Fruit fly (Drosophila melanogaster) whole organism, embryonic: ENCODE measurements around the gene CG10019.

Experiments
- Adf1 ChIP-seq: fragments of 200-800 bp; sonication (Bioruptor generic); IDR thresholded peaks from 2 replicates; pipeline ENCODE4 v1.3.6; 2022; ENCODE audit warnings: missing biosample characterization, missing genetic modification characterization
- Aef1 ChIP-seq: fragments of 200-800 bp; sonication (Bioruptor generic); IDR thresholded peaks from 3 replicates; pipeline ENCODE4 v1.3.6; 2022; ENCODE audit warnings: missing biosample characterization, missing genetic modification characterization
- Atf6 ChIP-seq: fragments of 200-800 bp; sonication (Bioruptor generic); IDR thresholded peaks from 2 replicates; pipeline ENCODE4 v1.3.6; 2022; ENCODE audit warnings: missing biosample characterization, missing genetic modification characterization
- Awh ChIP-seq: fragments of 200-800 bp; sonication (Bioruptor generic); IDR thresholded peaks from 2 replicates; pipeline ENCODE4, ENCODE4 v1.3.6; 2022; ENCODE audit warnings: missing biosample characterization, missing genetic modification characterization
- Bgb ChIP-seq: fragments of 200-800 bp; sonication (Bioruptor generic); IDR thresholded peaks from 2 replicates; pipeline ENCODE4 v1.3.6; 2022; ENCODE audit warnings: missing biosample characterization, missing genetic modification characterization; ENCODE audit not compliant: partially characterized antibody
- CG10462 ChIP-seq: fragments of 200-800 bp; sonication (Bioruptor generic); optimal IDR thresholded peaks from 2 replicates; lab custom pipeline; 2016; ENCODE audit warnings: missing biosample characterization, missing genetic modification characterization
- CG11398 ChIP-seq: fragments of 200-800 bp; sonication (Bioruptor generic); optimal IDR thresholded peaks from 2 replicates; lab custom pipeline; 2016; ENCODE audit warnings: missing biosample characterization, missing genetic modification characterization
- CG11695 ChIP-seq: fragments of 200-800 bp; sonication (Bioruptor generic); IDR thresholded peaks from 3 replicates; pipeline ENCODE4 v1.3.6; 2022; ENCODE audit warnings: missing biosample characterization, missing genetic modification characterization
- CG12659 ChIP-seq: fragments of 200-800 bp; sonication (Bioruptor generic); optimal IDR thresholded peaks from 3 replicates; lab custom pipeline; 2017; ENCODE audit warnings: mild to moderate bottlenecking, missing biosample characterization, missing genetic modification reagents, missing genetic modification characterization
- CG12769 ChIP-seq: fragments of 200-800 bp; sonication (Bioruptor generic); optimal IDR thresholded peaks from 2 replicates; lab custom pipeline; 2019; ENCODE audit warnings: missing biosample characterization, mild to moderate bottlenecking, missing genetic modification characterization, moderate library complexity
- CG14860 ChIP-seq: fragments of 200-800 bp; sonication (Bioruptor generic); IDR thresholded peaks from 3 replicates; pipeline ENCODE4 v1.3.6; 2022; ENCODE audit warnings: missing biosample characterization, missing genetic modification characterization; ENCODE audit not compliant: partially characterized antibody
- CG15269 ChIP-seq: fragments of 200-800 bp; sonication (Bioruptor generic); optimal IDR thresholded peaks from 2 replicates; lab custom pipeline; 2018; ENCODE audit warnings: missing biosample characterization, mild to moderate bottlenecking, missing genetic modification characterization, moderate library complexity
- CG15514 ChIP-seq: fragments of 200-800 bp; sonication (Bioruptor generic); optimal IDR thresholded peaks from 3 replicates; lab custom pipeline; 2017; ENCODE audit warnings: missing biosample characterization, missing genetic modification characterization, mild to moderate bottlenecking, moderate library complexity, missing genetic modification reagents
- CG18599 ChIP-seq: fragments of 200-800 bp; sonication (Bioruptor generic); optimal IDR thresholded peaks from 3 replicates; lab custom pipeline; 2017; ENCODE audit warnings: missing biosample characterization, missing genetic modification characterization, mild to moderate bottlenecking, moderate library complexity, missing genetic modification reagents
- CG2116 ChIP-seq: fragments of 200-800 bp; sonication (Bioruptor generic); optimal IDR thresholded peaks from 3 replicates; lab custom pipeline; 2018; ENCODE audit warnings: missing biosample characterization, mild to moderate bottlenecking, missing genetic modification characterization
- CG2129 ChIP-seq: fragments of 200-800 bp; sonication (Bioruptor generic); IDR thresholded peaks from 2 replicates; pipeline ENCODE4 v1.3.6; 2022; ENCODE audit warnings: missing biosample characterization, missing genetic modification characterization; ENCODE audit not compliant: partially characterized antibody
- CG30403 ChIP-seq: fragments of 200-800 bp; sonication (Bioruptor generic); optimal IDR thresholded peaks from 3 replicates; lab custom pipeline; 2016; ENCODE audit warnings: missing biosample characterization, missing genetic modification characterization
- CG4404 ChIP-seq: fragments of 200-800 bp; sonication (Bioruptor generic); IDR thresholded peaks from 2 replicates; pipeline ENCODE4 v1.3.6; 2022; ENCODE audit warnings: missing biosample characterization, missing genetic modification characterization
- CG8290 ChIP-seq, 3 experiments: fragments of 200-800 bp; sonication (Bioruptor generic); optimal IDR thresholded peaks; 2 replicates each; lab custom pipeline; 2016 to 2019; ENCODE audit warnings: missing biosample characterization in 3 of 3, missing genetic modification characterization in 3 of 3, mild to moderate bottlenecking in 2 of 3, moderate library complexity in 1 of 3
- CG8924 ChIP-seq: fragments of 200-800 bp; optimal IDR thresholded peaks from 3 replicates; lab custom pipeline; 2019; ENCODE audit warnings: missing biosample characterization, mild to moderate bottlenecking, missing genetic modification characterization, moderate library complexity
- CG9215 ChIP-seq: fragments of 200-800 bp; sonication (Bioruptor generic); IDR thresholded peaks from 2 replicates; pipeline ENCODE4 v1.3.6; 2022; ENCODE audit warnings: missing biosample characterization, missing genetic modification characterization
- Drgx ChIP-seq: fragments of 200-800 bp; sonication (Bioruptor generic); IDR thresholded peaks from 2 replicates; pipeline ENCODE4 v1.3.6; 2022; ENCODE audit warnings: missing biosample characterization, missing genetic modification characterization
- HHEX ChIP-seq: fragments of 200-800 bp; sonication (Bioruptor generic); optimal IDR thresholded peaks from 3 replicates; lab custom pipeline; 2017; ENCODE audit warnings: missing biosample characterization, mild to moderate bottlenecking, missing genetic modification characterization, missing genetic modification reagents
- HLH3B ChIP-seq: fragments of 200-800 bp; sonication (Bioruptor generic); IDR thresholded peaks from 2 replicates; pipeline ENCODE4 v1.3.6; 2022; ENCODE audit warnings: missing biosample characterization, missing genetic modification characterization
- Hand ChIP-seq: fragments of 200-800 bp; sonication (Bioruptor generic); optimal IDR thresholded peaks from 2 replicates; lab custom pipeline; 2017; ENCODE audit warnings: mild to moderate bottlenecking, missing biosample characterization, missing genetic modification reagents, missing genetic modification characterization
- HmgD ChIP-seq: fragments of 200-800 bp; sonication (Bioruptor generic); optimal IDR thresholded peaks from 3 replicates; lab custom pipeline; 2016; ENCODE audit warnings: missing biosample characterization, missing genetic modification characterization
- Lhr ChIP-seq: fragments of 200-800 bp; sonication (Bioruptor generic); optimal IDR thresholded peaks from 3 replicates; lab custom pipeline; 2017; ENCODE audit warnings: mild to moderate bottlenecking, missing biosample characterization, missing genetic modification reagents, missing genetic modification characterization
- Lim3 ChIP-seq: fragments of 200-800 bp; sonication (Bioruptor generic); IDR thresholded peaks from 2 replicates; pipeline ENCODE4 v1.3.6; 2022; ENCODE audit warnings: missing biosample characterization, missing genetic modification characterization
- NfI ChIP-seq: fragments of 200-800 bp; sonication (Bioruptor generic); optimal IDR thresholded peaks from 3 replicates; lab custom pipeline; 2018; ENCODE audit warnings: missing biosample characterization, mild to moderate bottlenecking, missing genetic modification characterization, moderate library complexity
- PHDP ChIP-seq: fragments of 200-800 bp; sonication (Bioruptor generic); optimal IDR thresholded peaks from 3 replicates; lab custom pipeline; 2018; ENCODE audit warnings: missing biosample characterization, mild to moderate bottlenecking, missing genetic modification characterization, moderate library complexity
- Pdp1 ChIP-seq, 2 experiments: fragments of 200-800 bp; sonication (Bioruptor generic); optimal IDR thresholded peaks; 3 replicates each; lab custom pipeline; 2016; ENCODE audit warnings: missing biosample characterization in 2 of 2, missing genetic modification characterization in 2 of 2, mild to moderate bottlenecking in 1 of 2, moderate library complexity in 1 of 2
- Ptx1 ChIP-seq: fragments of 200-800 bp; sonication (Bioruptor generic); IDR thresholded peaks from 2 replicates; pipeline ENCODE4 v1.3.6; 2022; ENCODE audit warnings: missing biosample characterization, missing genetic modification characterization
- Side ChIP-seq: fragments of 200-800 bp; sonication (Bioruptor generic); optimal IDR thresholded peaks from 2 replicates; lab custom pipeline; 2016; ENCODE audit warnings: missing biosample characterization, missing genetic modification characterization
- ase ChIP-seq: fragments of 200-800 bp; sonication (Bioruptor generic); IDR thresholded peaks from 3 replicates; pipeline ENCODE4 v1.3.6; 2022; ENCODE audit warnings: missing biosample characterization, missing genetic modification characterization
- chif ChIP-seq, 2 experiments: fragments of 200-800 bp; sonication (Bioruptor generic); optimal IDR thresholded peaks; 3 replicates each; lab custom pipeline; 2016; ENCODE audit warnings: missing biosample characterization in 2 of 2, missing genetic modification characterization in 2 of 2
- danr ChIP-seq: fragments of 200-800 bp; sonication (Bioruptor generic); IDR thresholded peaks from 2 replicates; pipeline ENCODE4 v1.3.6; 2022; ENCODE audit warnings: missing biosample characterization, missing genetic modification characterization
- insv ChIP-seq, 2 experiments: fragments of 200-800 bp; sonication (Bioruptor generic); optimal IDR thresholded peaks; 3 replicates each; lab custom pipeline; 2016 to 2018; ENCODE audit warnings: missing biosample characterization in 2 of 2, missing genetic modification characterization in 2 of 2
- lbe ChIP-seq: fragments of 200-800 bp; sonication (Bioruptor generic); optimal IDR thresholded peaks from 2 replicates; lab custom pipeline; 2016; ENCODE audit warnings: missing biosample characterization, mild to moderate bottlenecking, missing genetic modification characterization
- lola ChIP-seq, 3 experiments: fragments of >200 bp in 2 of 3; fragments of 200-800 bp in 1 of 3; sonication (Bioruptor generic) in 1 of 3; optimal IDR thresholded peaks; 2 replicates each; lab custom pipeline; 2017 to 2019; ENCODE audit warnings: missing biosample characterization in 3 of 3, missing genetic modification characterization in 3 of 3, mild to moderate bottlenecking in 1 of 3, moderate library complexity in 1 of 3
- mld ChIP-seq: fragments of 200-800 bp; sonication (Bioruptor generic); IDR thresholded peaks from 3 replicates; pipeline ENCODE4 v1.3.6; 2022; ENCODE audit warnings: missing biosample characterization, missing genetic modification characterization; ENCODE audit not compliant: partially characterized antibody
- pzg ChIP-seq: fragments of 200-800 bp; sonication (Bioruptor generic); optimal IDR thresholded peaks from 3 replicates; lab custom pipeline; 2018; ENCODE audit warnings: missing biosample characterization, mild to moderate bottlenecking, missing genetic modification characterization, moderate library complexity
- row ChIP-seq: fragments of 200-800 bp; sonication (Bioruptor generic); IDR thresholded peaks from 3 replicates; pipeline ENCODE4 v1.3.6; 2022; ENCODE audit warnings: missing biosample characterization, missing genetic modification characterization
- slp2 ChIP-seq: fragments of 200-800 bp; sonication (Bioruptor generic); optimal IDR thresholded peaks from 2 replicates; lab custom pipeline; 2016; ENCODE audit warnings: missing biosample characterization, missing genetic modification characterization
- sob ChIP-seq: fragments of 200-800 bp; sonication (Bioruptor generic); IDR thresholded peaks from 2 replicates; pipeline ENCODE4 v1.3.6; 2022; ENCODE audit warnings: missing biosample characterization, missing genetic modification characterization
- sug ChIP-seq: fragments of 200-800 bp; optimal IDR thresholded peaks from 2 replicates; lab custom pipeline; 2019; ENCODE audit warnings: missing biosample characterization, mild to moderate bottlenecking, missing genetic modification characterization, moderate library complexity
- unpg ChIP-seq: fragments of 200-800 bp; sonication (Bioruptor generic); optimal IDR thresholded peaks from 3 replicates; lab custom pipeline; 2018; ENCODE audit warnings: missing biosample characterization, mild to moderate bottlenecking, missing genetic modification characterization, moderate library complexity
- vfl ChIP-seq: fragments of 200-800 bp; sonication (Bioruptor generic); optimal IDR thresholded peaks from 2 replicates; lab custom pipeline; 2016; ENCODE audit warnings: missing biosample characterization, missing genetic modification characterization
- wdn ChIP-seq: fragments of 200-800 bp; sonication (Bioruptor generic); IDR thresholded peaks from 2 replicates; pipeline ENCODE4 v1.3.6; 2022; ENCODE audit warnings: missing biosample characterization, missing genetic modification characterization

Gene CG10019

dm6 chr2L:3703260-3703659 lies 27.0 kb upstream of the CG10019 start, which contains the start of gene CG2816 (continued):
- TF ChIP-seq chif (GFP tag; optimal IDR thresholded peaks at IDR 0.05; lab: Kevin White, UChicago) (peak; percentile 11 to 75), HmgD (GFP tag; lab: Kevin White, UChicago) (peak; percentile 36), CG12659 (peak; percentile 66), CG10462 (GFP tag; lab: Kevin White, UChicago) (no peak), Hand (no peak), unpg (GFP tag; lab: Kevin White, UChicago) (peak; percentile 55), Lhr (GFP tag; lab: Kevin White, UChicago) (no peak), Awh (GFP tag; lab: Robert Waterston, UW) (no peak), ase (GFP tag; lab: Robert Waterston, UW) (peak; percentile 71; the same call in 2 of the 3 replicates), Adf1 (GFP tag; lab: Robert Waterston, UW) (peak; percentile 63), CG2129 (GFP tag; lab: Robert Waterston, UW) (no peak), lola (GFP tag; optimal IDR thresholded peaks at IDR 0.05; lab: Kevin White, UChicago) (no peak), CG4404 (GFP tag; lab: Robert Waterston, UW) (no peak), CG14860 (no peak), CG11398 (no peak), insv (GFP tag; optimal IDR thresholded peaks at IDR 0.05; lab: Kevin White, UChicago) (no peak), wdn (peak; percentile 81; the same call in 1 of the 2 replicates), CG12769 (tag; lab: Kevin White, UChicago) (peak; percentile 95)

- TF ChIP-seq sob (GFP tag; lab: Robert Waterston, UW) (0 out of 2 replicates have a peak, but pooled peaks have one; percentile 15), CG15269 (tag; lab: Kevin White, UChicago) (peak; percentile 2), HHEX (GFP tag; lab: Kevin White, UChicago) (no peak), PHDP (tag; lab: Kevin White, UChicago) (peak; percentile 25), slp2 (GFP tag; lab: Kevin White, UChicago) (no peak), row (GFP tag; lab: Robert Waterston, UW) (peak; percentile 59), HLH3B (GFP tag; lab: Robert Waterston, UW) (no peak), mld (GFP tag; lab: Robert Waterston, UW) (no peak), CG8290 (GFP tag; optimal IDR thresholded peaks at IDR 0.05; lab: Kevin White, UChicago) (no peak), CG8290 (tag; optimal IDR thresholded peaks at IDR 0.05; lab: Kevin White, UChicago) (peak in 1 of 2 experiments; percentile 36), lbe (peak; percentile 84), Atf6 (GFP tag; lab: Robert Waterston, UW) (peak; percentile 44; the same call in 1 of the 2 replicates), CG2116 (GFP tag; lab: Kevin White, UChicago) (no peak), Ptx1 (GFP tag; lab: Robert Waterston, UW) (peak; percentile 35; the same call in 1 of the 2 replicates), Pdp1 (GFP tag; optimal IDR thresholded peaks at IDR 0.05; lab: Kevin White, UChicago) (no peak), Drgx (GFP tag; lab: Robert Waterston, UW) (peak; percentile 71), CG15514 (peak; percentile 5), Adf1 (GFP tag; lab: Robert Waterston, UW) (peak; percentile 47; the same call in 1 of the 2 replicates), Side (GFP tag; lab: Kevin White, UChicago) (no peak), vfl (GFP tag; lab: Kevin White, UChicago) (no peak), danr (GFP tag; lab: Robert Waterston, UW) (peak; percentile 22; the same call in 1 of the 2 replicates), Aef1 (GFP tag; lab: Robert Waterston, UW) (no peak), Bgb (GFP tag; lab: Robert Waterston, UW) (no peak), NfI (no peak), CG18599 (GFP tag; lab: Kevin White, UChicago) (peak; percentile 60), sug (tag; lab: Kevin White, UChicago) (peak; percentile 20), CG8924 (tag; lab: Kevin White, UChicago) (no peak), CG11695 (GFP tag; lab: Robert Waterston, UW) (0 out of 3 replicates have a peak, but pooled peaks have one; percentile 43), CG9215 (no peak), pzg (GFP tag; lab: Kevin White, UChicago) (no peak), Lim3 (GFP tag; lab: Robert Waterston, UW) (no peak), CG30403 (no peak)
Observed at dm6 chr2L:3705438-3705921, 24.8 kb upstream of the CG10019 start, which contains the start of gene CG31778. Gene CG31778, minus strand, starts transcription at chr2L:3705488.
